Fruit fly (Drosophila melanogaster) Kc167 (cell line): ENCODE results near the gene swa.

Source experiments
- h ChIP-seq: fragments of >200 bp; optimal IDR thresholded peaks from 3 replicates; lab custom pipeline; 2018; ENCODE audit warnings: missing external identifiers
- insv ChIP-seq: fragments of >200 bp; optimal IDR thresholded peaks from 3 replicates; lab custom pipeline; 2018; ENCODE audit warnings: missing external identifiers
- psq ChIP-seq: fragments of >200 bp; optimal IDR thresholded peaks from 2 replicates; lab custom pipeline; 2017; ENCODE audit warnings: missing external identifiers
- ttk ChIP-seq: sonication (Bioruptor generic); optimal IDR thresholded peaks from 2 replicates; lab custom pipeline; 2017; ENCODE audit warnings: missing external identifiers

dm6 chrX:6332988-6333719 is 32.4 kb downstream of the swa start:
- TF ChIP-seq psq (lab: Kevin White, UChicago) (no peak), insv (lab: Kevin White, UChicago) (no peak), h (lab: Kevin White, UChicago) (no peak), ttk (lab: Kevin White, UChicago) (no peak)
